Fruit fly (Drosophila melanogaster): Measurements from ENCODE around the gene Atg17.

- TF ChIP-seq cic (GFP tag; optimal IDR thresholded peaks at IDR 0.05) (no peak), Crg-1 (GFP tag; optimal IDR thresholded peaks at IDR 0.05) (no peak), CG5204 (GFP tag; optimal IDR thresholded peaks at IDR 0.05) (no peak), CG7101 (tag; optimal IDR thresholded peaks at IDR 0.05) (no peak), kay (GFP tag; ENCODE audit: borderline replicate concordance) (no peak), pad (GFP tag; optimal IDR thresholded peaks at IDR 0.05) (no peak), CG7045 (GFP tag; optimal IDR thresholded peaks at IDR 0.05) (no peak), Clk (GFP tag; optimal IDR thresholded peaks at IDR 0.05) (no peak), cnc (optimal IDR thresholded peaks at IDR 0.05) (no peak), CG12768 (GFP tag; optimal IDR thresholded peaks at IDR 0.05) (no peak), CG11617 (GFP tag; optimal IDR thresholded peaks at IDR 0.05) (no peak), Mnt (GFP tag; optimal IDR thresholded peaks at IDR 0.05) (no peak)
Observed at dm6 chr3R:5635524-5635923, 34.0 kb upstream of the Atg17 start, which contains the start of gene CG31546.

Data from whole organism, adult.